Fruit fly (Drosophila melanogaster): Measurements from ENCODE around the gene Galphaf.

The Galphaf gene

DNA sequence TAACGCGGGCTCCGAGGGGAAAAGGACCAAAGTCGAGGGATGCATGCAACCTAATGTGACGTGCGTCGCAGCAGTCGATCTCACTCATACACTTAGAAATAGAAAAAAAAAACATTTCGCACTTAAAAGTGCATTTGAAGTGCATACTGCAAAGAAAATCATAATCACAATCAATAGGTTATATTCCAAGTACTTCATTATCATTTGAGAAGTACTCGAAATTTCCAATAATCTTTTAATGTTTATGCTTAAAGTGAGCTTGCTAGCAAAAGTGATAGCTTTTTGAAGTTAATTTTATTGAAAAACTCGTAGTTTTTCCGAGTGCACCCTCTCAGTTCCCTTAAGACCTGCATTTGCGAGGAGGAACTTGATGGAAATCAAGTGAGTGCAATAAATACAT lies 33.2 kb downstream of the Galphaf start:
- TF ChIP-seq achi (GFP tag; optimal IDR thresholded peaks at IDR 0.05) (peak; percentile 31), Ets96B (tag; optimal IDR thresholded peaks at IDR 0.05) (peak; percentile 45), pdm3 (GFP tag; optimal IDR thresholded peaks at IDR 0.05) (no peak), CG6854 (GFP tag; optimal IDR thresholded peaks at IDR 0.05) (no peak), salr (GFP tag; optimal IDR thresholded peaks at IDR 0.05) (no peak), CG10631 (GFP tag; optimal IDR thresholded peaks at IDR 0.05) (peak; percentile 28), fd85E (GFP tag; optimal IDR thresholded peaks at IDR 0.05) (no peak), acj6 (GFP tag; optimal IDR thresholded peaks at IDR 0.05) (peak; percentile 35), CG6276 (GFP tag; optimal IDR thresholded peaks at IDR 0.05) (no peak), CG6163 (GFP tag; IDR thresholded peaks at IDR 0.05) (0 out of 3 replicates have a peak, but pooled peaks have one; percentile 13), Sox14 (GFP tag; optimal IDR thresholded peaks at IDR 0.05) (peak; percentile 0), Hr38 (GFP tag; optimal IDR thresholded peaks at IDR 0.05) (no peak), esn (GFP tag; optimal IDR thresholded peaks at IDR 0.05) (no peak), cyc (GFP tag; optimal IDR thresholded peaks at IDR 0.05) (peak; percentile 21), CG16779 (tag; optimal IDR thresholded peaks at IDR 0.05) (no peak), CG3032 (tag; optimal IDR thresholded peaks at IDR 0.05) (no peak), fkh (GFP tag; optimal IDR thresholded peaks at IDR 0.05) (no peak), lz (GFP tag; optimal IDR thresholded peaks at IDR 0.05) (peak; percentile 8), Eip75B (GFP tag; optimal IDR thresholded peaks at IDR 0.05) (peak; percentile 33), CG10669 (GFP tag; optimal IDR thresholded peaks at IDR 0.05) (peak; percentile 23), CG8319 (GFP tag; optimal IDR thresholded peaks at IDR 0.05) (peak; percentile 6), topi (GFP tag; optimal IDR thresholded peaks at IDR 0.05) (peak; percentile 34), spab (GFP tag; optimal IDR thresholded peaks at IDR 0.05) (peak; percentile 16), CG3919 (GFP tag; optimal IDR thresholded peaks at IDR 0.05) (peak; percentile 24), CG8119 (GFP tag; IDR thresholded peaks at IDR 0.05) (peak; percentile 23; the same call in 1 of the 3 replicates), CG11762 (GFP tag; optimal IDR thresholded peaks at IDR 0.05; ENCODE audit: insufficient read depth) (peak; percentile 16), CG6792 (GFP tag; optimal IDR thresholded peaks at IDR 0.05) (peak; percentile 29), Eip78C (GFP tag) (peak; percentile 59), CG6808 (GFP tag; optimal IDR thresholded peaks at IDR 0.05) (no peak)

- no peak for TF ChIP-seq net (GFP tag; optimal IDR thresholded peaks at IDR 0.05)
- no peak for TF ChIP-seq CG10669 (GFP tag; optimal IDR thresholded peaks at IDR 0.05)
- no peak for TF ChIP-seq esn (GFP tag; optimal IDR thresholded peaks at IDR 0.05)
- TF ChIP-seq achi (GFP tag; optimal IDR thresholded peaks at IDR 0.05), result no peak
- no peak for TF ChIP-seq Hr38 (GFP tag; optimal IDR thresholded peaks at IDR 0.05)
Observed at dm6 chr3L:16634091-16634490, 33.6 kb downstream of the Galphaf start.

DNA sequence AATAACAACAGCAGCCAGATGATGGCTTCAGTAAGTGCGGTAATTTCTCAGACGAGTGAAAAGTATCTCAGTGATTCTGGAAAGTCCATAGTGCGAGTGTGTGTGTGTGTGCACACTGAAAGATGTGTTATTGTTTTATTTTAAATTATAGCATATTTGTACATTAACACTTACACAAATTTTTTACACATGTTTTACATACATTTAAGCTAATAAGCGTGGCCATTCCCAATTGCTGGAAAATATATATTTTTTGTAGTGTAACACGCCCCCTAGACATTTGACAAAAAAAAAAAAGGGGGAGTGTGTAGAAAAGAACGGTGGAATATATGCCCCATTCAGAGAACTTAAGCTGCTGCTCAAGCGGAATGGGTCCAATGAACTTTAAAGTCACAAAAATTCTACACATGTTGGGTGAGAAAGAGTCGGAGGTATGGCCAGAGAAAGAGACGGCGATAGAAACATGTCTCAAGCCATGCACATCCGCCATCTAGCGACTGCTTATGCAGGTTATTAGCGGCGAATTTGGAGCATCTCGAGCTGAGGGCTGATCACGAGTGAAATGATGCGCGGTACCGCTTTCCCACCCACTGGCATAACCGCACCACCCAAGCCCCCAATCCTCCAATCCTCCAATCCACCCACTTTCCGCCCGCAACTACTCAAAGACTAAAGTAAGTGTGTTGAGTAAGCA lies 35.7 kb downstream of the Galphaf start:
- TF ChIP-seq CG9139 (GFP tag; optimal IDR thresholded peaks at IDR 0.05), result no peak
- peak; percentile 8 for TF ChIP-seq esn (GFP tag; optimal IDR thresholded peaks at IDR 0.05)
- TF ChIP-seq Eip78C (GFP tag), result peak; percentile 47
- no peak for TF ChIP-seq CG15336 (GFP tag; IDR thresholded peaks at IDR 0.05)
- TF ChIP-seq CG6163 (GFP tag; IDR thresholded peaks at IDR 0.05), result peak; percentile 17; the same call in 1 of the 3 replicates

dm6 chr3L:16629793-16630192 lies 37.9 kb downstream of the Galphaf start:
- TF ChIP-seq Eip78C (GFP tag) (peak; percentile 65), CG7368 (GFP tag; optimal IDR thresholded peaks at IDR 0.05) (no peak), CG11762 (GFP tag; optimal IDR thresholded peaks at IDR 0.05; ENCODE audit: insufficient read depth) (no peak), CG10631 (GFP tag; optimal IDR thresholded peaks at IDR 0.05) (no peak), CG16779 (tag; optimal IDR thresholded peaks at IDR 0.05) (no peak), CG10669 (GFP tag; optimal IDR thresholded peaks at IDR 0.05) (no peak), dsx (GFP tag; optimal IDR thresholded peaks at IDR 0.05; ENCODE audit: poor library complexity, severe bottlenecking) (peak; percentile 72), CG8319 (GFP tag; optimal IDR thresholded peaks at IDR 0.05) (no peak), Lpt (GFP tag; optimal IDR thresholded peaks at IDR 0.05) (no peak)

All from whole organism, prepupa.